Worm (Caenorhabditis elegans) whole organism, L3 larva: ENCODE results near the gene sru-4.

Experiments
- nhr-76 ChIP-seq: fragments of 150-350 bp; sonication (generic microtip); optimal IDR thresholded peaks from 5 replicates; lab custom pipeline; 2014; ENCODE audit warnings: missing biosample characterization, missing genetic modification characterization
- skn-1 ChIP-seq: fragments of 150-350 bp; optimal IDR thresholded peaks from 2 replicates; lab custom pipeline; 2014; ENCODE audit warnings: missing biosample characterization, missing genetic modification characterization

ce11 chrIV:9510439-9510838 is 12.3 kb downstream of the sru-4 start, which contains the start of gene C33A12.4:
- no peak for TF ChIP-seq nhr-76 (tag; lab: Kevin White, UChicago)
- no peak for TF ChIP-seq skn-1
